Fruit fly (Drosophila melanogaster): ENCODE measurements around the gene CG13244.

The CG13244 gene

DNA sequence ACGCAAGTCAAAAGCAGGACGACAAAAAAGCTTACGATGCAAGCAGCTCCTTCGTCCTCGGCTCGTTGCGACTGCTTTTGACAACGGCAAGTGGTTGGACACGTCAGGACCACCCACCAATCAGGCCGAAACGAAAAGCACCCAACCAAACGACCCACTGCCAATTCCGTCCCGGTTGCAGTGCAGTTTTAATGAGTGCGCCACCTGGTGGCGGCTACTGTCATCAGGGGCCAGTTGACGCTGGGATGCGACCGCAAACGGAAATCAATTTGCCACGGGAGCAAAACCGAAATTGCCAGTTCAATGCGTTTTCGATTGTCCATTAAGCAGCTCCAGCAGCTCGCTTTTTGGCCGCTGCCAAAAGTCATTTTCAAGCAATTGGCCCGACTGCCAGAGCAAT is 13.0 kb upstream of the CG13244 start:
- TF ChIP-seq gsb (GFP tag; IDR thresholded peaks at IDR 0.05) (no peak), CG7928 (GFP tag; optimal IDR thresholded peaks at IDR 0.05) (no peak), CG3847 (GFP tag; IDR thresholded peaks at IDR 0.05) (no peak), fd3F (GFP tag; optimal IDR thresholded peaks at IDR 0.05) (no peak), CG15269 (tag; optimal IDR thresholded peaks at IDR 0.05) (no peak), Ets65A (GFP tag) (peak; percentile 73), ac (GFP tag; optimal IDR thresholded peaks at IDR 0.05) (no peak), GATAe (GFP tag; conservative IDR thresholded peaks at IDR 0.05) (no peak), CG15514 (GFP tag; optimal IDR thresholded peaks at IDR 0.05) (no peak), CG30431 (GFP tag; optimal IDR thresholded peaks at IDR 0.05) (no peak), CTCF (GFP tag; optimal IDR thresholded peaks at IDR 0.05) (peak; percentile 85), chinmo (GFP tag; IDR thresholded peaks at IDR 0.05; ENCODE audit: partially characterized antibody) (no peak), CG10209 (GFP tag; optimal IDR thresholded peaks at IDR 0.05) (no peak)

dm6 chr2L:15907358-15907757 is 9.3 kb upstream of the CG13244 start:
- TF ChIP-seq Ada2b (GFP tag; IDR thresholded peaks at IDR 0.05) (no peak), so (GFP tag; IDR thresholded peaks at IDR 0.05) (peak; percentile 52; the same call in 2 of the 3 replicates), tgo (GFP tag; IDR thresholded peaks at IDR 0.05) (0 out of 3 replicates have a peak, but pooled peaks have one; percentile 17), CG2199 (GFP tag; IDR thresholded peaks at IDR 0.05) (peak; percentile 54; the same call in 1 of the 3 replicates), Usf (GFP tag; optimal IDR thresholded peaks at IDR 0.05) (no peak), row (GFP tag; IDR thresholded peaks at IDR 0.05) (peak; percentile 17; the same call in 1 of the 3 replicates), tx (GFP tag; optimal IDR thresholded peaks at IDR 0.05) (no peak), YL-1 (GFP tag; optimal IDR thresholded peaks at IDR 0.05) (no peak), Doc3 (GFP tag; IDR thresholded peaks at IDR 0.05; ENCODE audit: partially characterized antibody) (no peak), ac (GFP tag; optimal IDR thresholded peaks at IDR 0.05) (no peak)

- peak; percentile 17; the same call in 1 of the 3 replicates for TF ChIP-seq CG14050 (GFP tag; IDR thresholded peaks at IDR 0.05)
- peak; percentile 49; the same call in 1 of the 2 replicates for TF ChIP-seq CG14441 (GFP tag; IDR thresholded peaks at IDR 0.05)
- 0 out of 3 replicates have a peak, but pooled peaks have one; percentile 36 for TF ChIP-seq jigr1 (GFP tag; IDR thresholded peaks at IDR 0.05)
- TF ChIP-seq exex (tag; optimal IDR thresholded peaks at IDR 0.05) = peak; percentile 21
- TF ChIP-seq Ada2b (GFP tag; IDR thresholded peaks at IDR 0.05) = 0 out of 2 replicates have a peak, but pooled peaks have one; percentile 25
- peak; percentile 12 for TF ChIP-seq Antp (GFP tag; optimal IDR thresholded peaks at IDR 0.05)
- TF ChIP-seq CG4424 (GFP tag; optimal IDR thresholded peaks at IDR 0.05) = no peak
- no peak for TF ChIP-seq knrl (GFP tag; IDR thresholded peaks at IDR 0.05; ENCODE audit: partially characterized antibody)
- 0 out of 2 replicates have a peak, but pooled peaks have one; percentile 4 for TF ChIP-seq CG11696 (GFP tag; IDR thresholded peaks at IDR 0.05)
- TF ChIP-seq Mrtf (GFP tag; IDR thresholded peaks at IDR 0.05) = no peak
- peak; percentile 42 for TF ChIP-seq CG17802 (tag; optimal IDR thresholded peaks at IDR 0.05)
- no peak for TF ChIP-seq CG15269 (tag; optimal IDR thresholded peaks at IDR 0.05)
- TF ChIP-seq CG6791 (GFP tag; IDR thresholded peaks at IDR 0.05; ENCODE audit: partially characterized antibody) = 0 out of 3 replicates have a peak, but pooled peaks have one; percentile 25
- TF ChIP-seq HLH3B (GFP tag; IDR thresholded peaks at IDR 0.05) = 0 out of 2 replicates have a peak, but pooled peaks have one; percentile 26
- peak; percentile 14 for TF ChIP-seq wek (GFP tag; optimal IDR thresholded peaks at IDR 0.05)
- TF ChIP-seq tgo (GFP tag; IDR thresholded peaks at IDR 0.05) = no peak
- peak; percentile 57 for TF ChIP-seq mirr (GFP tag; optimal IDR thresholded peaks at IDR 0.05)
- TF ChIP-seq Pdp1 (GFP tag; optimal IDR thresholded peaks at IDR 0.05) = peak in 1 of 2 experiments; percentile 36
- TF ChIP-seq CG7357 (GFP tag; IDR thresholded peaks at IDR 0.05) = peak; percentile 30; the same call in 1 of the 3 replicates
- peak; percentile 16; the same call in 1 of the 2 replicates for TF ChIP-seq stc (GFP tag; IDR thresholded peaks at IDR 0.05)
- TF ChIP-seq CG3847 (GFP tag; IDR thresholded peaks at IDR 0.05) = no peak
- TF ChIP-seq H2.0 (GFP tag; IDR thresholded peaks at IDR 0.05) = 0 out of 2 replicates have a peak, but pooled peaks have one; percentile 32
- TF ChIP-seq CG11456 (GFP tag; IDR thresholded peaks at IDR 0.05) = 0 out of 3 replicates have a peak, but pooled peaks have one; percentile 61
- TF ChIP-seq ci (GFP tag; IDR thresholded peaks at IDR 0.05) = 0 out of 3 replicates have a peak, but pooled peaks have one; percentile 41
- TF ChIP-seq row (GFP tag; IDR thresholded peaks at IDR 0.05) = peak; percentile 58; the same call in 2 of the 3 replicates
- TF ChIP-seq CG16813 (GFP tag; IDR thresholded peaks at IDR 0.05; ENCODE audit: partially characterized antibody) = no peak
- TF ChIP-seq Bteb2 (GFP tag; optimal IDR thresholded peaks at IDR 0.05) = no peak
- peak; percentile 23 for TF ChIP-seq CG12071 (GFP tag; optimal IDR thresholded peaks at IDR 0.05)
- TF ChIP-seq tll (GFP tag; optimal IDR thresholded peaks at IDR 0.05) = no peak
- TF ChIP-seq klu (GFP tag; IDR thresholded peaks at IDR 0.05) = no peak
Measured at dm6 chr2L:15908086-15908485, 8.6 kb upstream of the CG13244 start.
